Worm (Caenorhabditis elegans) whole organism, L3 larva: ENCODE results near the gene fbxa-190.

Experiments used
- elt-3 ChIP-seq, 3 experiments: fragments of 150-350 bp in 1 of 3; sonication (generic microtip) in 2 of 3; optimal IDR thresholded peaks; 2 replicates in 2 of 3; 4 replicates in 1 of 3; lab custom pipeline; 2014 to 2017; ENCODE audit warnings: missing biosample characterization in 3 of 3, missing genetic modification characterization in 3 of 3
- nhr-43 ChIP-seq: sonication (generic microtip); optimal IDR thresholded peaks from 2 replicates; lab custom pipeline; 2016; ENCODE audit warnings: mild to moderate bottlenecking, missing genetic modification characterization, missing compliant biosample characterization; ENCODE audit not compliant: poor library complexity, severe bottlenecking
- tbx-2 ChIP-seq: sonication (generic microtip); optimal IDR thresholded peaks from 2 replicates; lab custom pipeline; 2016; ENCODE audit warnings: mild to moderate bottlenecking, missing genetic modification characterization, missing compliant biosample characterization

DNA sequence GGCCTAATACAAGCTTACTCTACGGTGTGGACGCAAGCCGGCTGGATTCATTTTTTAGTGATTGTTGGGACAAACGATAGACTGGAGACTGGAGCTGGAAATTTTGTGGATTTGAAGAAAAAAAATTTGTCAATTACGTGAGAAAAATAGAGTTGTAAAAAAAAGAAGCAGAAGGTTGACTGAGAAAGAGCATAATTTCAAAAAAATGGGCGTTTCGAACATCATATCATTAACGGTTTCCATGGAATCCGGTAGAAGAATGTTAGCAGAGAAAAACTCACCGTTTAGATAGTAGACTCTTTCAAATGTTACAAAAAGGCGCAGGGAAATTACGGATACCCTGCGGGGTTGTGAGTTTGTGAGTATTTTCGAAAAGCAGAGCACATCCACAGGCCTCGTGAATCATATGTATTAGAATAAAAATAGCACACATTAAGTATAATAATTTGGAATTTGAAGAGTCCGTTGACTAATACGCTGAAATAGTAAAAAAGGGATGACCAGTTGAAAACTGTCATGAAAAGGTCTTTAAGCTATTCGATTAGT, 1.0 kb upstream of the fbxa-190 start, which contains the start of gene F56C3.7:
- TF ChIP-seq tbx-2 (tag; lab: Kevin White, UChicago): peak; percentile 2
- no peak for TF ChIP-seq elt-3 (tag; optimal IDR thresholded peaks at IDR 0.05; lab: Kevin White, UChicago)
- TF ChIP-seq nhr-43: no peak
